Fruit fly (Drosophila melanogaster) Kc167 (cell line): ENCODE results near the gene CG6664.

Experiments used
- Myc ChIP-seq: fragments of >200 bp; optimal IDR thresholded peaks from 2 replicates; lab custom pipeline; 2017; ENCODE audit warnings: missing external identifiers
- Sin3A ChIP-seq: fragments of >200 bp; optimal IDR thresholded peaks from 2 replicates; lab custom pipeline; 2018; ENCODE audit warnings: missing external identifiers
- h ChIP-seq: fragments of >200 bp; optimal IDR thresholded peaks from 3 replicates; lab custom pipeline; 2018; ENCODE audit warnings: missing external identifiers
- insv ChIP-seq: fragments of >200 bp; optimal IDR thresholded peaks from 3 replicates; lab custom pipeline; 2018; ENCODE audit warnings: missing external identifiers
- psq ChIP-seq: fragments of >200 bp; optimal IDR thresholded peaks from 2 replicates; lab custom pipeline; 2017; ENCODE audit warnings: missing external identifiers
- ttk ChIP-seq: sonication (Bioruptor generic); optimal IDR thresholded peaks from 2 replicates; lab custom pipeline; 2017; ENCODE audit warnings: missing external identifiers

The CG6664 gene

dm6 chr3L:17044799-17045198, 28.8 kb upstream of the CG6664 start, which contains the start of gene Pop5:
Gene Pop5 (minus strand): TSS chr3L:17045038.
- TF ChIP-seq Myc (lab: Kevin White, UChicago), result no peak
- TF ChIP-seq ttk (lab: Kevin White, UChicago), result no peak
- no peak for TF ChIP-seq Sin3A (lab: Kevin White, UChicago)
- no peak for TF ChIP-seq psq (lab: Kevin White, UChicago)
- no peak for TF ChIP-seq insv (lab: Kevin White, UChicago)

- TF ChIP-seq h (no peak), Sin3A (lab: Kevin White, UChicago) (no peak), psq (lab: Kevin White, UChicago) (no peak), Myc (lab: Kevin White, UChicago) (no peak), insv (lab: Kevin White, UChicago) (no peak), ttk (lab: Kevin White, UChicago) (no peak)
Observed at dm6 chr3L:17042297-17042921, 26.4 kb upstream of the CG6664 start, which contains the start of the genes scaf6 and Papst2. Gene scaf6 (minus strand): TSS chr3L:17042574. Gene Papst2 (plus strand): TSS chr3L:17042797.

dm6 chr3L:17035492-17035891, 19.5 kb upstream of the CG6664 start, which contains the start of gene beg:
Gene beg (plus strand): TSS chr3L:17035668.
- TF ChIP-seq ttk (lab: Kevin White, UChicago) (no peak), insv (lab: Kevin White, UChicago) (no peak)

- TF ChIP-seq ttk (lab: Kevin White, UChicago) (no peak), insv (lab: Kevin White, UChicago) (no peak), h (no peak), Myc (lab: Kevin White, UChicago) (no peak), Sin3A (lab: Kevin White, UChicago) (no peak)
Observed at dm6 chr3L:17033309-17033708, 17.3 kb upstream of the CG6664 start.

dm6 chr3L:17031971-17032370, 16.0 kb upstream of the CG6664 start, which contains the start of gene Ilp8:
Gene Ilp8 (minus strand): TSS chr3L:17032080.
- no peak for TF ChIP-seq psq (lab: Kevin White, UChicago)
- TF ChIP-seq Myc (lab: Kevin White, UChicago), result no peak
- TF ChIP-seq h, result no peak
- TF ChIP-seq insv (lab: Kevin White, UChicago), result no peak
- TF ChIP-seq ttk (lab: Kevin White, UChicago), result no peak

dm6 chr3L:17027310-17027709, 11.3 kb upstream of the CG6664 start, which contains the start of gene CG7730:
Gene CG7730 (plus strand): TSS chr3L:17027515.
- TF ChIP-seq Sin3A (lab: Kevin White, UChicago) (no peak), ttk (lab: Kevin White, UChicago) (no peak), Myc (lab: Kevin White, UChicago) (no peak), h (no peak), insv (lab: Kevin White, UChicago) (no peak), psq (lab: Kevin White, UChicago) (no peak)

- TF ChIP-seq psq (lab: Kevin White, UChicago), result no peak
- TF ChIP-seq ttk (lab: Kevin White, UChicago), result no peak
- no peak for TF ChIP-seq Sin3A (lab: Kevin White, UChicago)
- no peak for TF ChIP-seq Myc (lab: Kevin White, UChicago)
- TF ChIP-seq h, result no peak
- TF ChIP-seq insv (lab: Kevin White, UChicago), result no peak
Observed at dm6 chr3L:17024095-17024639, 8.2 kb upstream of the CG6664 start, which contains the start of gene Fit2. Gene Fit2 (plus strand): TSS chr3L:17024328.

- TF ChIP-seq ttk (lab: Kevin White, UChicago) (no peak), Myc (lab: Kevin White, UChicago) (no peak), h (no peak), Sin3A (lab: Kevin White, UChicago) (no peak), insv (lab: Kevin White, UChicago) (no peak), psq (lab: Kevin White, UChicago) (no peak)
Observed at dm6 chr3L:17023641-17024040, 7.7 kb upstream of the CG6664 start, which contains the start of gene a10. Gene a10 (minus strand): TSS chr3L:17023741.

- TF ChIP-seq insv (lab: Kevin White, UChicago), result no peak
- no peak for TF ChIP-seq Sin3A (lab: Kevin White, UChicago)
- TF ChIP-seq ttk (lab: Kevin White, UChicago), result no peak
- TF ChIP-seq Myc (lab: Kevin White, UChicago), result no peak
- TF ChIP-seq h, result no peak
- no peak for TF ChIP-seq psq (lab: Kevin White, UChicago)
Observed at dm6 chr3L:17022756-17023155, 6.8 kb upstream of the CG6664 start, which contains the start of gene CG6652. Gene CG6652 (minus strand): TSS chr3L:17022856.

- no peak for TF ChIP-seq Myc (lab: Kevin White, UChicago)
- no peak for TF ChIP-seq h
- no peak for TF ChIP-seq ttk (lab: Kevin White, UChicago)
- TF ChIP-seq psq (lab: Kevin White, UChicago), result no peak
- no peak for TF ChIP-seq Sin3A (lab: Kevin White, UChicago)
- TF ChIP-seq insv (lab: Kevin White, UChicago), result no peak
Observed at dm6 chr3L:17016576-17016917, 567 bp upstream of the CG6664 start.

- no peak for TF ChIP-seq insv (lab: Kevin White, UChicago)
- TF ChIP-seq h, result no peak
Observed at dm6 chr3L:17012017-17012719, 3.8 kb downstream of the CG6664 start, which contains the start of gene CG3764. Gene CG3764 (minus strand): TSS chr3L:17012565.
